Worm (Caenorhabditis elegans): ENCODE data around the gene cri-3.

DNA sequence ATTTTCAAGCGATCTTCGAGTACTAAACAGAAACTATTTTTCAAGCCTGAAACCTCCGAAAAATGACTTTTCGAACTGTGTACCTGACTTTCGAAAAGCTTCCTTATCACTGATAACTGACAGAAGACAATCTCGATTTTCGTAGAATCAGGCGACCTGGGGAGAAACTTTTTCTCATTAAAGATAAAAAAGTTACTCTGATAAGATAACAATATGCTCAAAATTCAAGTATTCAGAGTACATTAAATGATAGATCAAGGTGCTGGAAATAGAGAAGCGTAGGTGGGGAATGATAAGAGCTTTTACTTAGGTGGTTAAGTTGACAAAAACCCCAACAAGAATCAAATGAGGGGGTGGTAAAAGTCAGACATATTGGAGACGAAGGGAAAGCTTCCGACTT, 26.1 kb upstream of the cri-3 start, which contains the start of gene prk-2:
- TF ChIP-seq ceh-9 (tag; optimal IDR thresholded peaks at IDR 0.05) (no peak), mec-3 (tag; optimal IDR thresholded peaks at IDR 0.05; ENCODE audit: borderline replicate concordance) (no peak), nfya-1 (tag; optimal IDR thresholded peaks at IDR 0.05) (no peak), pros-1 (tag; optimal IDR thresholded peaks at IDR 0.05) (no peak), elt-2 (tag; optimal IDR thresholded peaks at IDR 0.05) (peak; percentile 90), nhr-11 (tag; optimal IDR thresholded peaks at IDR 0.05) (no peak), sox-4 (tag; optimal IDR thresholded peaks at IDR 0.05) (no peak)

All from whole organism, late embryonic.